Worm (Caenorhabditis elegans): Measurements from ENCODE around the gene F53A2.3.

The F53A2.3 gene

ce11 chrIII:13339672-13340071 lies at the start of gene F53A2.3:
Gene F53A2.3 (minus strand): TSS chrIII:13339772.
- no peak for TF ChIP-seq flh-1 (GFP tag; optimal IDR thresholded peaks at IDR 0.05)
- TF ChIP-seq ceh-43 (GFP tag; optimal IDR thresholded peaks at IDR 0.05) = no peak
- no peak for TF ChIP-seq elt-1 (tag; optimal IDR thresholded peaks at IDR 0.05; ENCODE audit: borderline replicate concordance, insufficient read depth)
- TF ChIP-seq pha-4 (tag; optimal IDR thresholded peaks at IDR 0.05) = no peak
- TF ChIP-seq tbx-8 (GFP tag; optimal IDR thresholded peaks at IDR 0.05) = no peak
- TF ChIP-seq elt-3 (tag; optimal IDR thresholded peaks at IDR 0.05) = no peak
- TF ChIP-seq blmp-1 (tag; optimal IDR thresholded peaks at IDR 0.05) = no peak

ce11 chrIII:13389078-13389477 lies 49.5 kb upstream of the F53A2.3 start, which contains the start of gene T03F6.3:
Gene T03F6.3 (plus strand): TSS chrIII:13389395.
- TF ChIP-seq sptf-1 (tag; optimal IDR thresholded peaks at IDR 0.05) = no peak
- TF ChIP-seq nhr-28 (tag; optimal IDR thresholded peaks at IDR 0.05) = no peak
- no peak for TF ChIP-seq ces-1 (GFP tag; optimal IDR thresholded peaks at IDR 0.05)
- no peak for TF ChIP-seq lin-13 (tag; optimal IDR thresholded peaks at IDR 0.05)
- no peak for TF ChIP-seq M03D4.4 (tag; optimal IDR thresholded peaks at IDR 0.05)
- TF ChIP-seq unc-120 (tag; optimal IDR thresholded peaks at IDR 0.05; ENCODE audit: poor library complexity, severe bottlenecking) = no peak
- TF ChIP-seq elt-3 (tag; optimal IDR thresholded peaks at IDR 0.05) = no peak
- no peak for TF ChIP-seq tbx-8 (GFP tag; optimal IDR thresholded peaks at IDR 0.05)
- no peak for TF ChIP-seq nhr-237 (tag; optimal IDR thresholded peaks at IDR 0.05)
- TF ChIP-seq zip-8 (tag; optimal IDR thresholded peaks at IDR 0.05) = no peak
- TF ChIP-seq ceh-83 (GFP tag; optimal IDR thresholded peaks at IDR 0.05) = no peak
- no peak for TF ChIP-seq ceh-43 (GFP tag; optimal IDR thresholded peaks at IDR 0.05)
- TF ChIP-seq mep-1 (tag; optimal IDR thresholded peaks at IDR 0.05) = no peak
- no peak for TF ChIP-seq flh-1 (GFP tag; optimal IDR thresholded peaks at IDR 0.05)
- no peak for TF ChIP-seq ham-2 (GFP tag; optimal IDR thresholded peaks at IDR 0.05)
- no peak for TF ChIP-seq unc-39 (tag; optimal IDR thresholded peaks at IDR 0.05)
- no peak for TF ChIP-seq nhr-2 (tag; optimal IDR thresholded peaks at IDR 0.05)

- TF ChIP-seq mep-1 (tag; optimal IDR thresholded peaks at IDR 0.05) = no peak
- TF ChIP-seq tbx-8 (GFP tag; optimal IDR thresholded peaks at IDR 0.05) = no peak
- no peak for TF ChIP-seq nhr-237 (tag; optimal IDR thresholded peaks at IDR 0.05)
- no peak for TF ChIP-seq ceh-83 (GFP tag; optimal IDR thresholded peaks at IDR 0.05)
- no peak for TF ChIP-seq pha-4 (tag; optimal IDR thresholded peaks at IDR 0.05)
- TF ChIP-seq drap-1 (GFP tag; optimal IDR thresholded peaks at IDR 0.05) = no peak
- no peak for TF ChIP-seq sptf-1 (tag; optimal IDR thresholded peaks at IDR 0.05)
- TF ChIP-seq flh-1 (GFP tag; optimal IDR thresholded peaks at IDR 0.05) = no peak
- TF ChIP-seq lin-13 (tag; optimal IDR thresholded peaks at IDR 0.05) = no peak
- TF ChIP-seq M03D4.4 (tag; optimal IDR thresholded peaks at IDR 0.05) = no peak
- TF ChIP-seq bed-3 (GFP tag; optimal IDR thresholded peaks at IDR 0.05) = no peak
- TF ChIP-seq nhr-2 (tag; optimal IDR thresholded peaks at IDR 0.05) = no peak
- TF ChIP-seq ztf-11 (tag; optimal IDR thresholded peaks at IDR 0.05) = no peak
- TF ChIP-seq cnd-1 (tag; optimal IDR thresholded peaks at IDR 0.05) = no peak
- TF ChIP-seq nhr-76 (tag; optimal IDR thresholded peaks at IDR 0.05) = no peak
- TF ChIP-seq sem-2 (GFP tag; optimal IDR thresholded peaks at IDR 0.05) = no peak
- no peak for TF ChIP-seq zip-8 (tag; optimal IDR thresholded peaks at IDR 0.05)
- no peak for TF ChIP-seq unc-39 (tag; optimal IDR thresholded peaks at IDR 0.05)
These were observed 49.0 kb upstream of the F53A2.3 start for ce11 chrIII:13388621-13389020.

ce11 chrIII:13385850-13386249 lies 46.3 kb upstream of the F53A2.3 start, which contains the start of gene T03F6.4:
Gene T03F6.4 (plus strand): TSS chrIII:13386150.
- TF ChIP-seq nhr-76 (tag; optimal IDR thresholded peaks at IDR 0.05) (no peak), flh-1 (GFP tag; optimal IDR thresholded peaks at IDR 0.05) (no peak), pha-4 (tag; optimal IDR thresholded peaks at IDR 0.05) (no peak), elt-3 (tag; optimal IDR thresholded peaks at IDR 0.05) (no peak), ztf-11 (tag; optimal IDR thresholded peaks at IDR 0.05) (no peak), unc-62 (GFP tag; optimal IDR thresholded peaks at IDR 0.05) (no peak), nhr-12 (tag; optimal IDR thresholded peaks at IDR 0.05) (no peak), blmp-1 (tag; optimal IDR thresholded peaks at IDR 0.05) (no peak), ceh-43 (GFP tag; optimal IDR thresholded peaks at IDR 0.05) (no peak), nhr-2 (tag; optimal IDR thresholded peaks at IDR 0.05) (no peak), sem-2 (GFP tag; optimal IDR thresholded peaks at IDR 0.05) (no peak), mls-2 (tag; optimal IDR thresholded peaks at IDR 0.05) (no peak), mep-1 (tag; optimal IDR thresholded peaks at IDR 0.05) (no peak), zip-8 (tag; optimal IDR thresholded peaks at IDR 0.05) (no peak), ceh-39 (tag; optimal IDR thresholded peaks at IDR 0.05) (no peak), cnd-1 (tag; optimal IDR thresholded peaks at IDR 0.05) (no peak), ces-1 (GFP tag; optimal IDR thresholded peaks at IDR 0.05) (no peak), unc-120 (tag; optimal IDR thresholded peaks at IDR 0.05; ENCODE audit: poor library complexity, severe bottlenecking) (no peak), nhr-28 (tag; optimal IDR thresholded peaks at IDR 0.05) (no peak)

ce11 chrIII:13383159-13383558 lies 43.6 kb upstream of the F53A2.3 start:
- no peak for TF ChIP-seq ham-2 (GFP tag; optimal IDR thresholded peaks at IDR 0.05)
- no peak for TF ChIP-seq ceh-83 (GFP tag; optimal IDR thresholded peaks at IDR 0.05)
- no peak for TF ChIP-seq lsy-2 (tag; optimal IDR thresholded peaks at IDR 0.05)
- TF ChIP-seq tbx-8 (GFP tag; optimal IDR thresholded peaks at IDR 0.05) = no peak
- TF ChIP-seq M03D4.4 (tag; optimal IDR thresholded peaks at IDR 0.05) = no peak
- no peak for TF ChIP-seq unc-62 (GFP tag; optimal IDR thresholded peaks at IDR 0.05)
- no peak for TF ChIP-seq unc-120 (tag; optimal IDR thresholded peaks at IDR 0.05; ENCODE audit: poor library complexity, severe bottlenecking)
- no peak for TF ChIP-seq ces-1 (GFP tag; optimal IDR thresholded peaks at IDR 0.05)
- no peak for TF ChIP-seq cnd-1 (tag; optimal IDR thresholded peaks at IDR 0.05)
- TF ChIP-seq nhr-76 (tag; optimal IDR thresholded peaks at IDR 0.05) = no peak
- no peak for TF ChIP-seq blmp-1 (tag; optimal IDR thresholded peaks at IDR 0.05)
- no peak for TF ChIP-seq nhr-12 (tag; optimal IDR thresholded peaks at IDR 0.05)
- TF ChIP-seq elt-3 (tag; optimal IDR thresholded peaks at IDR 0.05) = no peak
- TF ChIP-seq elt-1 (tag; optimal IDR thresholded peaks at IDR 0.05; ENCODE audit: borderline replicate concordance, insufficient read depth) = no peak
- no peak for TF ChIP-seq ceh-39 (tag; optimal IDR thresholded peaks at IDR 0.05)

Measured in whole organism, mixed stage, embryonic.